Fruit fly (Drosophila melanogaster) whole organism, embryonic: ENCODE data around the gene CG13369.

ENCODE experiments used
- Aef1 ChIP-seq: fragments of 200-800 bp; sonication (Bioruptor generic); IDR thresholded peaks from 3 replicates; pipeline ENCODE4 v1.3.6; 2022; ENCODE audit warnings: missing biosample characterization, missing genetic modification characterization
- BEAF-32 ChIP-seq: fragments of 200-800 bp; sonication (Bioruptor generic); optimal IDR thresholded peaks from 3 replicates; lab custom pipeline; 2017; ENCODE audit warnings: missing biosample characterization, missing genetic modification characterization, mild to moderate bottlenecking, moderate library complexity, missing genetic modification reagents
- CG1233 ChIP-seq: fragments of 200-800 bp; sonication (Bioruptor generic); optimal IDR thresholded peaks from 4 replicates; lab custom pipeline; 2018; ENCODE audit warnings: missing biosample characterization, mild to moderate bottlenecking, missing genetic modification characterization
- CG13624 ChIP-seq: fragments of 200-800 bp; sonication (Bioruptor generic); optimal IDR thresholded peaks from 2 replicates; lab custom pipeline; 2016; ENCODE audit warnings: missing biosample characterization, missing genetic modification characterization
- CG17361 ChIP-seq: fragments of 200-800 bp; sonication (Bioruptor generic); IDR thresholded peaks from 3 replicates; pipeline ENCODE4 v1.3.6; 2022; ENCODE audit warnings: missing biosample characterization, missing genetic modification characterization
- CG1792 ChIP-seq: fragments of 200-800 bp; sonication (Bioruptor generic); optimal IDR thresholded peaks from 2 replicates; lab custom pipeline; 2016; ENCODE audit warnings: missing biosample characterization, missing genetic modification characterization
- CG2129 ChIP-seq: fragments of 200-800 bp; sonication (Bioruptor generic); IDR thresholded peaks from 2 replicates; pipeline ENCODE4 v1.3.6; 2022; ENCODE audit warnings: missing biosample characterization, missing genetic modification characterization; ENCODE audit not compliant: partially characterized antibody
- CG2199 ChIP-seq: fragments of 200-800 bp; sonication (Bioruptor generic); IDR thresholded peaks from 3 replicates; pipeline ENCODE4 v1.3.6; 2022; ENCODE audit warnings: missing biosample characterization, missing genetic modification characterization
- CG3281 ChIP-seq: fragments of 200-800 bp; sonication (Bioruptor generic); optimal IDR thresholded peaks from 3 replicates; lab custom pipeline; 2017; ENCODE audit warnings: missing biosample characterization, mild to moderate bottlenecking, missing genetic modification characterization
- CG34224 ChIP-seq: fragments of 200-800 bp; sonication (Bioruptor generic); IDR thresholded peaks from 3 replicates; pipeline ENCODE4 v1.3.6; 2022; ENCODE audit warnings: missing biosample characterization, missing genetic modification characterization; ENCODE audit not compliant: partially characterized antibody
- CG3838 ChIP-seq: fragments of 200-800 bp; sonication (Bioruptor generic); optimal IDR thresholded peaks from 3 replicates; lab custom pipeline; 2016; ENCODE audit warnings: missing biosample characterization, missing genetic modification characterization
- CG3847 ChIP-seq: fragments of 200-800 bp; sonication (Bioruptor generic); IDR thresholded peaks from 2 replicates; pipeline ENCODE4 v1.3.6; 2022; ENCODE audit warnings: missing biosample characterization, missing genetic modification characterization
- CG4404 ChIP-seq: fragments of 200-800 bp; sonication (Bioruptor generic); IDR thresholded peaks from 2 replicates; pipeline ENCODE4 v1.3.6; 2022; ENCODE audit warnings: missing biosample characterization, missing genetic modification characterization
- CG6272 ChIP-seq: fragments of 200-800 bp; sonication (Bioruptor generic); IDR thresholded peaks from 2 replicates; pipeline ENCODE4 v1.3.6; 2022; ENCODE audit warnings: missing biosample characterization, missing genetic modification characterization
- CG7786 ChIP-seq: fragments of 200-800 bp; sonication (Bioruptor generic); optimal IDR thresholded peaks from 2 replicates; lab custom pipeline; 2016; ENCODE audit warnings: missing biosample characterization, missing genetic modification characterization
- CG7963 ChIP-seq: fragments of 200-800 bp; sonication (Bioruptor generic); IDR thresholded peaks from 3 replicates; pipeline ENCODE4 v1.3.6; 2022; ENCODE audit warnings: missing biosample characterization, missing genetic modification characterization; ENCODE audit not compliant: partially characterized antibody
- CG7987 ChIP-seq: fragments of 200-800 bp; sonication (Bioruptor generic); optimal IDR thresholded peaks from 2 replicates; lab custom pipeline; 2018; ENCODE audit warnings: missing biosample characterization, mild to moderate bottlenecking, missing genetic modification characterization, moderate library complexity
- CG8290 ChIP-seq, 3 experiments: fragments of 200-800 bp; sonication (Bioruptor generic); optimal IDR thresholded peaks; 2 replicates each; lab custom pipeline; 2016 to 2019; ENCODE audit warnings: missing biosample characterization in 3 of 3, missing genetic modification characterization in 3 of 3, mild to moderate bottlenecking in 2 of 3, moderate library complexity in 1 of 3
- Deaf1 ChIP-seq: fragments of 200-800 bp; optimal IDR thresholded peaks from 3 replicates; lab custom pipeline; 2019; ENCODE audit warnings: missing biosample characterization, mild to moderate bottlenecking, missing genetic modification characterization, moderate library complexity
- Doc3 ChIP-seq: fragments of 200-800 bp; sonication (Bioruptor generic); IDR thresholded peaks from 3 replicates; pipeline ENCODE4 v1.3.6; 2022; ENCODE audit warnings: missing biosample characterization, missing genetic modification characterization; ENCODE audit not compliant: partially characterized antibody
- Ets97D ChIP-seq: fragments of 200-800 bp; sonication (Bioruptor generic); optimal IDR thresholded peaks from 3 replicates; lab custom pipeline; 2016; ENCODE audit warnings: missing biosample characterization, missing genetic modification characterization
- H2.0 ChIP-seq: fragments of 200-800 bp; sonication (Bioruptor generic); IDR thresholded peaks from 2 replicates; pipeline ENCODE4 v1.3.6; 2022; ENCODE audit warnings: missing biosample characterization, missing genetic modification characterization
- HLH3B ChIP-seq: fragments of 200-800 bp; sonication (Bioruptor generic); IDR thresholded peaks from 2 replicates; pipeline ENCODE4 v1.3.6; 2022; ENCODE audit warnings: missing biosample characterization, missing genetic modification characterization
- HLH4C ChIP-seq: fragments of 200-800 bp; sonication (Bioruptor generic); IDR thresholded peaks from 3 replicates; pipeline ENCODE4 v1.3.6; 2022; ENCODE audit warnings: missing biosample characterization, missing genetic modification characterization; ENCODE audit not compliant: partially characterized antibody
- HmgZ ChIP-seq: fragments of 200-800 bp; sonication (Bioruptor generic); optimal IDR thresholded peaks from 2 replicates; lab custom pipeline; 2018; ENCODE audit warnings: missing biosample characterization, mild to moderate bottlenecking, missing genetic modification characterization
- Med ChIP-seq: fragments of 200-800 bp; sonication (Bioruptor generic); peaks from one replicate; lab custom pipeline; 2016; ENCODE audit warnings: missing biosample characterization, missing genetic modification characterization, mild to moderate bottlenecking, inconsistent platforms, moderate library complexity
- Meics ChIP-seq: fragments of 200-800 bp; sonication (Bioruptor generic); optimal IDR thresholded peaks from 2 replicates; lab custom pipeline; 2017; ENCODE audit warnings: missing biosample characterization, mild to moderate bottlenecking, missing genetic modification characterization
- Pdp1 ChIP-seq, 2 experiments: fragments of 200-800 bp; sonication (Bioruptor generic); optimal IDR thresholded peaks; 3 replicates each; lab custom pipeline; 2016; ENCODE audit warnings: missing biosample characterization in 2 of 2, missing genetic modification characterization in 2 of 2, mild to moderate bottlenecking in 1 of 2, moderate library complexity in 1 of 2
- Scr ChIP-seq: fragments of 200-800 bp; sonication (Bioruptor generic); IDR thresholded peaks from 2 replicates; pipeline ENCODE4 v1.3.6; 2022; ENCODE audit warnings: missing biosample characterization, missing genetic modification characterization; ENCODE audit not compliant: partially characterized antibody
- Sry-δ ChIP-seq: fragments of 200-800 bp; sonication (Bioruptor generic); optimal IDR thresholded peaks from 2 replicates; lab custom pipeline; 2016; ENCODE audit warnings: missing biosample characterization, missing genetic modification characterization
- Stat92E ChIP-seq, 3 experiments: fragments of >200 bp in 2 of 3; fragments of 200-800 bp in 1 of 3; sonication (Bioruptor generic) in 1 of 3; optimal IDR thresholded peaks; 2 replicates each; lab custom pipeline; 2017 to 2019; ENCODE audit warnings: missing biosample characterization in 3 of 3, missing genetic modification characterization in 3 of 3, mild to moderate bottlenecking in 1 of 3, moderate library complexity in 1 of 3
- Xbp1 ChIP-seq: fragments of 200-800 bp; sonication (Bioruptor generic); optimal IDR thresholded peaks from 3 replicates; lab custom pipeline; 2016; ENCODE audit warnings: missing biosample characterization, mild to moderate bottlenecking, missing genetic modification characterization
- amos ChIP-seq: fragments of 200-800 bp; sonication (Bioruptor generic); IDR thresholded peaks from 2 replicates; pipeline ENCODE4 v1.3.6; 2022; ENCODE audit warnings: missing biosample characterization, missing genetic modification characterization; ENCODE audit not compliant: partially characterized antibody
- bsh ChIP-seq, 2 experiments: fragments of 200-800 bp; sonication (Bioruptor generic); optimal IDR thresholded peaks; 2 replicates each; lab custom pipeline; 2017 to 2018; ENCODE audit warnings: mild to moderate bottlenecking in 2 of 2, missing biosample characterization in 2 of 2, missing genetic modification characterization in 2 of 2, moderate library complexity in 1 of 2
- danr ChIP-seq: fragments of 200-800 bp; sonication (Bioruptor generic); IDR thresholded peaks from 2 replicates; pipeline ENCODE4 v1.3.6; 2022; ENCODE audit warnings: missing biosample characterization, missing genetic modification characterization
- dm ChIP-seq: fragments of 200-800 bp; sonication (Bioruptor generic); optimal IDR thresholded peaks from 3 replicates; lab custom pipeline; 2016; ENCODE audit warnings: missing biosample characterization, missing genetic modification characterization
- dpn ChIP-seq, 2 experiments: fragments of 200-800 bp; sonication (Bioruptor generic); optimal IDR thresholded peaks; 3 replicates each; lab custom pipeline; 2016; ENCODE audit warnings: missing biosample characterization in 2 of 2, missing genetic modification characterization in 2 of 2
- grau ChIP-seq: fragments of 200-800 bp; optimal IDR thresholded peaks from 3 replicates; lab custom pipeline; 2019; ENCODE audit warnings: missing biosample characterization, mild to moderate bottlenecking, missing genetic modification characterization, moderate library complexity
- hb ChIP-seq: fragments of 200-800 bp; sonication (Bioruptor generic); IDR thresholded peaks from 3 replicates; pipeline ENCODE4 v1.3.6; 2022; ENCODE audit warnings: missing biosample characterization, missing genetic modification characterization; ENCODE audit not compliant: partially characterized antibody
- hkb ChIP-seq, 2 experiments: fragments of 200-800 bp in 1 of 2; fragments of >200 bp in 1 of 2; sonication (Bioruptor generic) in 1 of 2; IDR thresholded peaks in 1 of 2; optimal IDR thresholded peaks in 1 of 2; 2 replicates each; pipeline versions ENCODE4 v1.3.6 to Lab custom; 2017 to 2022; ENCODE audit warnings: missing biosample characterization in 1 of 2, missing genetic modification characterization in 1 of 2
- inv ChIP-seq: fragments of 200-800 bp; sonication (Bioruptor generic); IDR thresholded peaks from 2 replicates; pipeline ENCODE4 v1.3.6; 2022; ENCODE audit warnings: missing biosample characterization, missing genetic modification characterization; ENCODE audit not compliant: partially characterized antibody
- kah ChIP-seq: fragments of 200-800 bp; sonication (Bioruptor generic); optimal IDR thresholded peaks from 2 replicates; lab custom pipeline; 2018; ENCODE audit warnings: missing biosample characterization, mild to moderate bottlenecking, missing genetic modification characterization
- knrl ChIP-seq: fragments of 200-800 bp; sonication (Bioruptor generic); IDR thresholded peaks from 3 replicates; pipeline ENCODE4 v1.3.6; 2022; ENCODE audit warnings: missing biosample characterization, missing genetic modification characterization; ENCODE audit not compliant: partially characterized antibody
- pum ChIP-seq: fragments of 200-800 bp; sonication (Bioruptor generic); optimal IDR thresholded peaks from 2 replicates; lab custom pipeline; 2016; ENCODE audit warnings: missing biosample characterization, missing genetic modification characterization
- sd ChIP-seq: fragments of 200-800 bp; sonication (Bioruptor generic); optimal IDR thresholded peaks from 3 replicates; lab custom pipeline; 2018; ENCODE audit warnings: missing biosample characterization, mild to moderate bottlenecking, missing genetic modification characterization, moderate library complexity
- tna ChIP-seq: fragments of 200-800 bp; sonication (Bioruptor generic); IDR thresholded peaks from 2 replicates; pipeline ENCODE4 v1.3.6; 2022; ENCODE audit warnings: missing biosample characterization, missing genetic modification characterization; ENCODE audit not compliant: partially characterized antibody
- twi ChIP-seq: fragments of 200-800 bp; optimal IDR thresholded peaks from 2 replicates; lab custom pipeline; 2019; ENCODE audit warnings: missing biosample characterization, mild to moderate bottlenecking, missing genetic modification characterization, moderate library complexity
- zfh2 ChIP-seq: fragments of 200-800 bp; sonication (Bioruptor generic); optimal IDR thresholded peaks from 2 replicates; lab custom pipeline; 2016; ENCODE audit warnings: missing biosample characterization, missing genetic modification characterization

Gene CG13369

dm6 chrX:617477-617795, 5.8 kb upstream of the CG13369 start (continued):
- TF ChIP-seq danr (GFP tag; lab: Robert Waterston, UW) (no peak), Deaf1 (tag; lab: Kevin White, UChicago) (peak; percentile 62), CG7987 (GFP tag; lab: Kevin White, UChicago) (no peak), HmgZ (tag; lab: Kevin White, UChicago) (peak; percentile 41), bsh (GFP tag; optimal IDR thresholded peaks at IDR 0.05; lab: Kevin White, UChicago) (no peak), CG3847 (peak; percentile 34; the same call in 1 of the 2 replicates), Aef1 (peak; percentile 35; the same call in 2 of the 3 replicates), CG3838 (GFP tag; lab: Kevin White, UChicago) (no peak), Sry-δ (GFP tag; lab: Kevin White, UChicago) (peak; percentile 77), hb (GFP tag; lab: Robert Waterston, UW) (0 out of 3 replicates have a peak, but pooled peaks have one; percentile 59), Xbp1 (GFP tag; lab: Kevin White, UChicago) (no peak), CG13624 (peak; percentile 26), CG3281 (GFP tag; lab: Kevin White, UChicago) (no peak), HLH3B (GFP tag; lab: Robert Waterston, UW) (no peak), Stat92E (GFP tag; optimal IDR thresholded peaks at IDR 0.05; lab: Kevin White, UChicago) (peak in 1 of 3 experiments; percentile 2), inv (GFP tag; lab: Robert Waterston, UW) (peak; percentile 75), Pdp1 (GFP tag; optimal IDR thresholded peaks at IDR 0.05; lab: Kevin White, UChicago) (peak in 1 of 2 experiments; percentile 17), CG2129 (GFP tag; lab: Robert Waterston, UW) (peak; percentile 33; the same call in 1 of the 2 replicates), knrl (peak; percentile 72), CG1233 (GFP tag; lab: Kevin White, UChicago) (no peak), CG4404 (GFP tag; lab: Robert Waterston, UW) (no peak), CG8290 (GFP tag; optimal IDR thresholded peaks at IDR 0.05; lab: Kevin White, UChicago) (no peak), CG8290 (tag; optimal IDR thresholded peaks at IDR 0.05; lab: Kevin White, UChicago) (peak in 1 of 2 experiments; percentile 68), BEAF-32 (peak; percentile 84), CG34224 (GFP tag; lab: Robert Waterston, UW) (peak; percentile 71), Ets97D (GFP tag; lab: Kevin White, UChicago) (peak; percentile 14), grau (tag; lab: Kevin White, UChicago) (no peak), Med (GFP tag; lab: Kevin White, UChicago) (peak; percentile 82), CG7786 (GFP tag; lab: Kevin White, UChicago) (peak; percentile 28), Doc3 (GFP tag; lab: Robert Waterston, UW) (peak; percentile 73), CG2199 (peak; percentile 26; the same call in 1 of the 3 replicates), hkb (optimal IDR thresholded peaks at IDR 0.05; lab: Kevin White, UChicago) (no peak), hkb (GFP tag; IDR thresholded peaks at IDR 0.05; lab: Robert Waterston, UW) (no peak), Meics (GFP tag; lab: Kevin White, UChicago) (no peak), tna (GFP tag; lab: Robert Waterston, UW) (peak; percentile 40; the same call in 1 of the 2 replicates), amos (GFP tag; lab: Robert Waterston, UW) (peak; percentile 87), dm (GFP tag; lab: Kevin White, UChicago) (peak; percentile 23), kah (GFP tag; lab: Kevin White, UChicago) (peak; percentile 88), pum (GFP tag; lab: Kevin White, UChicago) (no peak), zfh2 (GFP tag; lab: Kevin White, UChicago) (peak; percentile 35), CG1792 (GFP tag; lab: Kevin White, UChicago) (no peak), H2.0 (GFP tag; lab: Robert Waterston, UW) (no peak), CG17361 (GFP tag; lab: Robert Waterston, UW) (no peak), CG6272 (GFP tag; lab: Robert Waterston, UW) (no peak), sd (tag; lab: Kevin White, UChicago) (no peak), dpn (GFP tag; optimal IDR thresholded peaks at IDR 0.05; lab: Kevin White, UChicago) (peak in 1 of 2 experiments; percentile 3), twi (tag; lab: Kevin White, UChicago) (no peak), HLH4C (GFP tag; lab: Robert Waterston, UW) (peak; percentile 69), CG7963 (peak; percentile 64; the same call in 2 of the 3 replicates), Scr (peak; percentile 75)
